Fruit fly (Drosophila melanogaster): ENCODE results near the gene slo.

- TF ChIP-seq usp (GFP tag; optimal IDR thresholded peaks at IDR 0.05) (no peak), Dll (optimal IDR thresholded peaks at IDR 0.05) (no peak), pan (optimal IDR thresholded peaks at IDR 0.05) (no peak), psq (optimal IDR thresholded peaks at IDR 0.05) (no peak), EcR (GFP tag; optimal IDR thresholded peaks at IDR 0.05) (no peak), CG8478 (optimal IDR thresholded peaks at IDR 0.05) (no peak)
Observed at dm6 chr3R:24717289-24717688, 55.0 kb downstream of the slo start, which contains the start of gene Polr2L.
